5 worm cellular contexts compared by ENCODE assay signal in the genomic region with DNA sequence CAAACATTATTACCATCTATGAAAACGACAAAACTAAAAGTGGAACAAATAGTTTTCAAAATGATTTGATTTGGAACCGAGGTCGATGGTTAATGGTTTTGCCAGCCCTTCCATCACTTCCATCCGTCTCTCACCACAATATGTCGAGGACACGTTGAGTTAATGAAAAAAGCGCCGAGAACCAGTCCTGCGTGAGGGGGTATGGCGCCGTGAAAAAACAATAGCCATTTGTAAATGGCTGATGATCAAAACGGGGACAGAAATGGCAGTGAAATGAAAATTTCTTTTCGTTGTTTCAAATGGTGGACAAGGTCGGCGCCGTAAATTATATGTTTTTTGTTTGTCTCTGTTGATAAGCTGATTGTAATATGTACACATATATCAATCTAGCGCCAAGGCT.
TF ChIP-seq lines count a peak whose summit lies in the region.

No protein-coding gene starts in this region.

TF ChIP-seq in whole organism, L1 larva, 84 proteins besides CTCF, POLR2A, EP300 and RAD21 (continues in another document):
- TF ChIP-seq pax-3 (tag; optimal IDR thresholded peaks at IDR 0.05; lab: Kevin White, UChicago), result no peak
- no peak for TF ChIP-seq unc-98 (GFP tag; IDR thresholded peaks at IDR 0.05; lab: Robert Waterston, UW)
- no peak for TF ChIP-seq mdl-1 (tag; optimal IDR thresholded peaks at IDR 0.05; lab: Kevin White, UChicago)
- no peak for TF ChIP-seq pag-3 (tag; optimal IDR thresholded peaks at IDR 0.05; lab: Kevin White, UChicago; ENCODE audit: borderline replicate concordance, insufficient read depth)
- no peak for TF ChIP-seq aha-1 (tag; optimal IDR thresholded peaks at IDR 0.05; lab: Kevin White, UChicago)
- no peak for TF ChIP-seq dsc-1 (tag; optimal IDR thresholded peaks at IDR 0.05; lab: Kevin White, UChicago)
- TF ChIP-seq hlh-17 (GFP tag; optimal IDR thresholded peaks at IDR 0.05; lab: Kevin White, UChicago; ENCODE audit: borderline replicate concordance), result no peak
- no peak for TF ChIP-seq nhr-11 (tag; optimal IDR thresholded peaks at IDR 0.05; lab: Kevin White, UChicago)
- peak; percentile 25 for TF ChIP-seq snu-23 (GFP tag; optimal IDR thresholded peaks at IDR 0.05; lab: Kevin White, UChicago)
- TF ChIP-seq lin-14 (GFP tag; optimal IDR thresholded peaks at IDR 0.05; lab: Kevin White, UChicago), result peak; percentile 63
- TF ChIP-seq zip-4 (GFP tag; optimal IDR thresholded peaks at IDR 0.05; lab: Kevin White, UChicago), result no peak
- TF ChIP-seq ceh-88 (GFP tag; IDR thresholded peaks at IDR 0.05; lab: Robert Waterston, UW), result no peak
- TF ChIP-seq ztf-11 (tag; optimal IDR thresholded peaks at IDR 0.05; lab: Kevin White, UChicago), result no peak
- TF ChIP-seq nhr-90 (tag; optimal IDR thresholded peaks at IDR 0.05; lab: Kevin White, UChicago; ENCODE audit: poor library complexity), result peak; percentile 51
- peak; percentile 88 for TF ChIP-seq nhr-85 (tag; lab: Kevin White, UChicago)
- TF ChIP-seq jun-1 (tag; optimal IDR thresholded peaks at IDR 0.05; lab: Kevin White, UChicago), result no peak
- peak; percentile 5; the same call in 1 of the 2 replicates for TF ChIP-seq grh-1 (GFP tag; IDR thresholded peaks at IDR 0.05; lab: Robert Waterston, UW)

TF ChIP-seq in whole organism, L2 larva, 48 proteins besides CTCF, POLR2A, EP300 and RAD21:
- TF ChIP-seq nhr-129 (tag; optimal IDR thresholded peaks at IDR 0.05; lab: Kevin White, UChicago), result no peak
- TF ChIP-seq F13H6.1 (tag; optimal IDR thresholded peaks at IDR 0.05; lab: Kevin White, UChicago), result peak; percentile 4
- TF ChIP-seq nhr-25 (tag; optimal IDR thresholded peaks at IDR 0.05; lab: Kevin White, UChicago), result peak; percentile 43

TF ChIP-seq in whole organism, L3 larva, 47 proteins besides CTCF, POLR2A, EP300 and RAD21:
- TF ChIP-seq ceh-28 (tag; optimal IDR thresholded peaks at IDR 0.05; lab: Kevin White, UChicago), result no peak
- no peak for TF ChIP-seq mml-1 (tag; optimal IDR thresholded peaks at IDR 0.05; lab: Kevin White, UChicago)
- TF ChIP-seq ztf-4 (tag; optimal IDR thresholded peaks at IDR 0.05; lab: Kevin White, UChicago), result no peak
- no peak for TF ChIP-seq daf-12 (tag; optimal IDR thresholded peaks at IDR 0.05; lab: Kevin White, UChicago)
- TF ChIP-seq nhr-25 (tag; optimal IDR thresholded peaks at IDR 0.05; lab: Kevin White, UChicago), result peak; percentile 53
- TF ChIP-seq pqm-1 (tag; optimal IDR thresholded peaks at IDR 0.05; lab: Kevin White, UChicago), result no peak

TF ChIP-seq in whole organism, L4 larva, 104 proteins besides CTCF, POLR2A, EP300 and RAD21 (continues in another document):
- TF ChIP-seq egl-43 (GFP tag; IDR thresholded peaks at IDR 0.05; lab: Robert Waterston, UW), result no peak
- no peak for TF ChIP-seq ceh-44 (GFP tag; IDR thresholded peaks at IDR 0.05; lab: Robert Waterston, UW)
- TF ChIP-seq lin-38 (GFP tag; IDR thresholded peaks at IDR 0.05; lab: Robert Waterston, UW), result no peak
- peak; percentile 38 for TF ChIP-seq hlh-11 (tag; optimal IDR thresholded peaks at IDR 0.05; lab: Kevin White, UChicago)
- no peak for TF ChIP-seq dmd-8 (GFP tag; IDR thresholded peaks at IDR 0.05; lab: Robert Waterston, UW)
- no peak for TF ChIP-seq nhr-102 (tag; optimal IDR thresholded peaks at IDR 0.05; lab: Kevin White, UChicago)
- no peak for TF ChIP-seq nhr-237 (tag; optimal IDR thresholded peaks at IDR 0.05; lab: Kevin White, UChicago)
- no peak for TF ChIP-seq madf-9 (GFP tag; conservative IDR thresholded peaks at IDR 0.05; lab: Robert Waterston, UW)
- no peak for TF ChIP-seq hmg-1.1 (GFP tag; IDR thresholded peaks at IDR 0.05; lab: Robert Waterston, UW)
- TF ChIP-seq daf-16 (GFP tag; optimal IDR thresholded peaks at IDR 0.05; lab: Kevin White, UChicago), result no peak
- TF ChIP-seq daf-16 (tag; optimal IDR thresholded peaks at IDR 0.05; lab: Kevin White, UChicago), result peak; percentile 23
- no peak for TF ChIP-seq fkh-10 (GFP tag; optimal IDR thresholded peaks at IDR 0.05; lab: Kevin White, UChicago)
- TF ChIP-seq F26F4.8 (GFP tag; conservative IDR thresholded peaks at IDR 0.05; lab: Robert Waterston, UW), result no peak
- 0 out of 2 replicates have a peak, but pooled peaks have one; percentile 27 for TF ChIP-seq tra-1 (GFP tag; IDR thresholded peaks at IDR 0.05; lab: Robert Waterston, UW)
- TF ChIP-seq saeg-2 (GFP tag; IDR thresholded peaks at IDR 0.05; lab: Robert Waterston, UW), result no peak
- peak; percentile 39 for TF ChIP-seq cey-2 (tag; optimal IDR thresholded peaks at IDR 0.05; lab: Kevin White, UChicago; ENCODE audit: borderline replicate concordance, insufficient read depth)
- TF ChIP-seq ceh-28 (tag; optimal IDR thresholded peaks at IDR 0.05; lab: Kevin White, UChicago), result no peak
- no peak for TF ChIP-seq pqm-1 (tag; optimal IDR thresholded peaks at IDR 0.05; lab: Kevin White, UChicago)
- TF ChIP-seq nhr-6 (tag; optimal IDR thresholded peaks at IDR 0.05; lab: Kevin White, UChicago), result no peak
- TF ChIP-seq T20F7.1 (GFP tag; optimal IDR thresholded peaks at IDR 0.05; lab: Kevin White, UChicago), result no peak
- no peak for TF ChIP-seq arid-1 (GFP tag; conservative IDR thresholded peaks at IDR 0.05; lab: Robert Waterston, UW)
- TF ChIP-seq ZK337.2 (GFP tag; IDR thresholded peaks at IDR 0.05; lab: Robert Waterston, UW), result no peak
- no peak for TF ChIP-seq snpc-4 (tag; optimal IDR thresholded peaks at IDR 0.05; lab: Kevin White, UChicago)
- TF ChIP-seq nhr-25 (tag; optimal IDR thresholded peaks at IDR 0.05; lab: Kevin White, UChicago; ENCODE audit: borderline replicate concordance, insufficient read depth), result peak; percentile 55
- no peak for TF ChIP-seq unc-62 (GFP tag; optimal IDR thresholded peaks at IDR 0.05 in 1 of 2; lab: Kevin White, UChicago)
- TF ChIP-seq unc-62 (tag; optimal IDR thresholded peaks at IDR 0.05; lab: Kevin White, UChicago), result no peak
- TF ChIP-seq rbr-2 (tag; optimal IDR thresholded peaks at IDR 0.05; lab: Kevin White, UChicago), result no peak
- TF ChIP-seq ces-1 (GFP tag; optimal IDR thresholded peaks at IDR 0.05; lab: Kevin White, UChicago), result no peak
- no peak for TF ChIP-seq spr-3 (GFP tag; optimal IDR thresholded peaks at IDR 0.05; lab: Kevin White, UChicago)
- TF ChIP-seq aly-2 (tag; optimal IDR thresholded peaks at IDR 0.05; lab: Kevin White, UChicago), result no peak
- TF ChIP-seq lir-3 (tag; optimal IDR thresholded peaks at IDR 0.05; lab: Kevin White, UChicago), result no peak
- TF ChIP-seq nhr-28 (tag; optimal IDR thresholded peaks at IDR 0.05; lab: Kevin White, UChicago), result peak; percentile 11
- peak; percentile 65 for TF ChIP-seq mxl-3 (GFP tag; optimal IDR thresholded peaks at IDR 0.05; lab: Kevin White, UChicago)

TF ChIP-seq in whole organism, young adult, 124 proteins besides CTCF, POLR2A, EP300 and RAD21:
- TF ChIP-seq ztf-6 (GFP tag; IDR thresholded peaks at IDR 0.05; lab: Robert Waterston, UW) (no peak), nhr-80 (tag; optimal IDR thresholded peaks at IDR 0.05; lab: Kevin White, UChicago) (peak; percentile 5)
